Worm (Caenorhabditis elegans): ENCODE measurements around the gene Y62H9A.14.

DNA sequence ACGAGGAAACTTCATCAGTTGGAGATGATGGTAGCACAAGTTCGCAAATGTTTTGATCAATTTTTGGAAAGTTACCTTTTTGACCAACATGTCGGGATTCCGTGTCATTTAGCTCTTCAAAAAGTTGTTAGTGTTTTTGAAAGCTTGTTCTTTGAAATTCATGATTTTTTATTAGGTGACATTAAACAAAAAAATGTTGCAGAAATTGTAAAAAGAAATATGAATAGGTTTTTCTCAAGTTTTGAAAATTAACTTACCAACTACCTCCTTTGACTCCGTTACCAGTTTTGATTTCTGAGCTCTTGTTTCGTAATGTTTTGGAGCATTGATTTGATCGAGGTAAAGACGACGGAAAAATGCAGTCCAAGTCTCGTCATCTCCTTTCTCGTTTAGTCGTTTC lies 31.1 kb downstream of the Y62H9A.14 start:
- TF ChIP-seq elt-2 (tag; optimal IDR thresholded peaks at IDR 0.05) = no peak
- no peak for TF ChIP-seq snpc-4 (tag; optimal IDR thresholded peaks at IDR 0.05)
- no peak for TF ChIP-seq skn-1 (tag; optimal IDR thresholded peaks at IDR 0.05)
- TF ChIP-seq ztf-11 (tag; optimal IDR thresholded peaks at IDR 0.05) = no peak
- TF ChIP-seq ceh-28 (tag; optimal IDR thresholded peaks at IDR 0.05) = no peak
- no peak for TF ChIP-seq fos-1 (tag; optimal IDR thresholded peaks at IDR 0.05)
- TF ChIP-seq nhr-11 (tag; optimal IDR thresholded peaks at IDR 0.05) = no peak
- TF ChIP-seq nhr-28 (tag; optimal IDR thresholded peaks at IDR 0.05) = no peak
- TF ChIP-seq jun-1 (tag; optimal IDR thresholded peaks at IDR 0.05) = no peak
- no peak for TF ChIP-seq lsy-12 (tag; optimal IDR thresholded peaks at IDR 0.05)
